Worm (Caenorhabditis elegans): ENCODE measurements around the gene Y50D7A.8.

The Y50D7A.8 gene

DNA sequence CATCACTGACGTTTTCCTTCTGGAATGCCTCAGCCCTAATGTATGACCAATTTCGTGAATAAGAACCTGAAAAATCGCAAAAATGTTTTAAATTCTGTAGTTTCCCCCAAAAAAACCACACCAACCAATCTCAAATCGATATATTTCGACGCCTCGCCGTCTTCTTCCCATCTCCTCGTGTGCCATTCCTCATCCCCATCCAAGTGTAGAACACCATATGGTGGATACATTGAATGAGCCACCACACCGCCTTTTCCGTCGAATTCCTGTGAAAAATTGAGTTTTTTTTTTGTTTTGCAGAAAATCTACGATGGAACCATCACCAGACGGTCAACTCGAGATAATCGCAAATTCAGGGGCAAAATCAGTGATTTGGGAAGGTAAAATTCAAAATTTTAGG, 50.7 kb downstream of the Y50D7A.8 start, which contains the start of gene Y50D7A.1:
TSS of gene Y50D7A.1 (plus strand) at position 301 of the 400 bp plus-strand sequence.
- TF ChIP-seq Y55F3AM.14 (GFP tag; optimal IDR thresholded peaks at IDR 0.05) = no peak
- no peak for TF ChIP-seq R02D3.7 (tag; optimal IDR thresholded peaks at IDR 0.05)
- no peak for TF ChIP-seq ztf-11 (tag; optimal IDR thresholded peaks at IDR 0.05)
- TF ChIP-seq ama-1 (optimal IDR thresholded peaks at IDR 0.05) = no peak
- no peak for TF ChIP-seq peb-1 (tag; optimal IDR thresholded peaks at IDR 0.05)
- TF ChIP-seq unc-62 (GFP tag; optimal IDR thresholded peaks at IDR 0.05) = no peak
- no peak for TF ChIP-seq lin-11 (tag; optimal IDR thresholded peaks at IDR 0.05)
- no peak for TF ChIP-seq zag-1 (tag; optimal IDR thresholded peaks at IDR 0.05)
- no peak for TF ChIP-seq snpc-4 (tag; optimal IDR thresholded peaks at IDR 0.05)
- no peak for TF ChIP-seq ZK546.5 (tag; optimal IDR thresholded peaks at IDR 0.05)
- no peak for TF ChIP-seq sma-9 (GFP tag; optimal IDR thresholded peaks at IDR 0.05)
- TF ChIP-seq sma-9 (tag; optimal IDR thresholded peaks at IDR 0.05) = no peak
- no peak for TF ChIP-seq mbf-1 (tag; optimal IDR thresholded peaks at IDR 0.05)
- TF ChIP-seq lsy-2 (tag; optimal IDR thresholded peaks at IDR 0.05) = no peak
- TF ChIP-seq nhr-129 (tag; optimal IDR thresholded peaks at IDR 0.05) = no peak

DNA sequence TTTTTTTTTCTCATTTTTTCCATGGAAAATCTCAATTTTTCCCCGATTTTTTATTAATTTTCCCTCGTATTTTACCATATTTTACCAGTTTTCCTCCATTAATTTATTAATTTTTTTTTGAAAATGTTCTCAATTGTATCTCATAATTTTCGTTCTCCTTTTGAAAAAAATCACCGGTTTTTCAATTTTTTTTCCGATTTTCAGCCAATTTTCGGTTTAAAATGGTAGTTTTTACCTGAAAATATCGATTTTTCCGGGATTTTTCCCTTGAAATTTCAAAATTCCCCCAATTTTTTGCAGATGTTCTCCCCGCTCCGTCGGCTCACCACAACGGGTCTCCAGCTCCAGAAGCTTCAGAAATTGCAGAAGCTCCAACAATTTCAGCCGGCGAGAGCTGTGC, 59.2 kb downstream of the Y50D7A.8 start, which contains the start of gene taco-1:
TSS of gene taco-1 (plus strand) at position 301 of the 400 bp plus-strand sequence.
- TF ChIP-seq ztf-11 (tag; optimal IDR thresholded peaks at IDR 0.05) (no peak), ZK546.5 (tag; optimal IDR thresholded peaks at IDR 0.05) (no peak), mbf-1 (tag; optimal IDR thresholded peaks at IDR 0.05) (no peak), nhr-11 (tag; optimal IDR thresholded peaks at IDR 0.05) (no peak), sem-4 (tag; optimal IDR thresholded peaks at IDR 0.05) (no peak), lsy-2 (tag; optimal IDR thresholded peaks at IDR 0.05) (no peak), blmp-1 (tag; optimal IDR thresholded peaks at IDR 0.05; ENCODE audit: insufficient read depth) (no peak), F13H6.1 (tag; optimal IDR thresholded peaks at IDR 0.05) (no peak), aly-2 (tag; optimal IDR thresholded peaks at IDR 0.05) (no peak), alr-1 (tag; optimal IDR thresholded peaks at IDR 0.05) (no peak), nhr-237 (tag; optimal IDR thresholded peaks at IDR 0.05) (no peak), sma-3 (GFP tag; optimal IDR thresholded peaks at IDR 0.05) (no peak), unc-62 (GFP tag; optimal IDR thresholded peaks at IDR 0.05) (no peak), fos-1 (tag; optimal IDR thresholded peaks at IDR 0.05) (no peak)
